Fruit fly (Drosophila melanogaster): Measurements from ENCODE around the gene CG13081.

CG13081 gene

DNA sequence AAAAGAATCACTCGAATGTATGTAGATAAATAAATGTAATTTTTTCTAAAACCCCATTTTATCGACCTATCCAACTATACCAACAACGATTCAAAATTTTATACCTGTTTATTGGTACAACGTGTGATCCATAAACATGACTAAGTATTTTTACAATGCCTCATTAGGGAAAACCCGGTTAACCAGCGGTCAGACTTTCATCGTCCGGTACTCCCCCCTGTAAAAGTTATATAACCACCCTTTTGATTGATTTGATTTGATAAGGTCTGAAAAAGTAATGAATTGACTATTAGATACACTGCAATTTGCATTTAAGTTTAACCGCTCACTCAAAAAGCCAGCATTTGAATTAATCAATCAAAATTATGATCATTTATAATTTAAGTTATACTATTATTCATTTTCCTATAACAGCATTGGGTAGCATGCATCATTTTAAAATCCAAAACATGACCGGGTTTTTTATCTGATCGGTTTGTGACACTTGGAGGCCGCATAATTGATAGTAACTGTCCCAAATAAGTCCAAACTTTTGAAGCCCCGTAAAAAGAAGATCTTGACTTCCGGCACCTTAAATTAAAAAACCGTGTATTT, 27.0 kb downstream of the CG13081 start:
- no peak for TF ChIP-seq CG11762 (GFP tag; optimal IDR thresholded peaks at IDR 0.05; ENCODE audit: insufficient read depth)
- TF ChIP-seq CG8319 (GFP tag; optimal IDR thresholded peaks at IDR 0.05): no peak
- peak; percentile 25 for TF ChIP-seq Eip78C (GFP tag)
- no peak for TF ChIP-seq esn (GFP tag; optimal IDR thresholded peaks at IDR 0.05)
- no peak for TF ChIP-seq Sox14 (GFP tag; optimal IDR thresholded peaks at IDR 0.05)
- TF ChIP-seq CG6808 (GFP tag; optimal IDR thresholded peaks at IDR 0.05): no peak
- TF ChIP-seq CG10669 (GFP tag; optimal IDR thresholded peaks at IDR 0.05): no peak
- TF ChIP-seq CG16779 (tag; optimal IDR thresholded peaks at IDR 0.05): no peak
- TF ChIP-seq CG11294 (GFP tag; IDR thresholded peaks at IDR 0.05): no peak
- TF ChIP-seq fd85E (GFP tag; optimal IDR thresholded peaks at IDR 0.05): no peak
- TF ChIP-seq vri (GFP tag; optimal IDR thresholded peaks at IDR 0.05): peak; percentile 7

DNA sequence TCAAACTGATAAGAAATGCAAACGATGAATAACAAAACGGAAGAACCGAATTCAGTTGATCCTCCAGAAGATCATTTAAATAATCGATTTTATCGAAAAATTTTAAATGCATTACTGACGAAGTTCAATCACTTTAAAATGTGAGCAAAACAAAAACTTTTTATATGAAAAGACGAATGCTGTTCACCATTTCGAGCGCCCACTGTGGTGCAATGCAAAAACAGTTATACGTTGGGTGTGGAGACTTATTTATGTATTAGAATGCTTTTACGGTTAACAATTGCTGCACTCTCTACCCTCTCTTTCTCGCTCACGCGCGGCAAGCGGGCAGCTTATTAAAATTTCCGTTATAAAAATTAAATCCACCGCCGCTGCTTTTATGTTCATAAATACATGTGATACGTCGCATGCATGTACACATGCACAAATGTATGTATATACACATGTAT, 30.4 kb downstream of the CG13081 start:
- TF ChIP-seq ss (GFP tag; optimal IDR thresholded peaks at IDR 0.05) (no peak), Smox (GFP tag; optimal IDR thresholded peaks at IDR 0.05) (no peak), CG11902 (GFP tag; optimal IDR thresholded peaks at IDR 0.05) (no peak), CG4318 (GFP tag; optimal IDR thresholded peaks at IDR 0.05) (peak; percentile 28), Sox102F (GFP tag; optimal IDR thresholded peaks at IDR 0.05) (peak; percentile 22), CG9139 (GFP tag; optimal IDR thresholded peaks at IDR 0.05) (no peak), Blimp-1 (GFP tag; optimal IDR thresholded peaks at IDR 0.05) (no peak), CG3919 (GFP tag; optimal IDR thresholded peaks at IDR 0.05) (peak; percentile 35), Eip93F (GFP tag; optimal IDR thresholded peaks at IDR 0.05) (peak; percentile 37), acj6 (GFP tag; optimal IDR thresholded peaks at IDR 0.05) (peak; percentile 8), Gug (GFP tag; IDR thresholded peaks at IDR 0.05) (peak; percentile 37), fkh (GFP tag; optimal IDR thresholded peaks at IDR 0.05) (no peak), CG34406 (GFP tag; optimal IDR thresholded peaks at IDR 0.05) (no peak), Ets21C (GFP tag; optimal IDR thresholded peaks at IDR 0.05) (no peak), CG1621 (tag; optimal IDR thresholded peaks at IDR 0.05) (no peak), Ets96B (tag; optimal IDR thresholded peaks at IDR 0.05) (no peak), CG15336 (GFP tag; IDR thresholded peaks at IDR 0.05) (peak; percentile 27; the same call in 1 of the 2 replicates), Sox14 (GFP tag; optimal IDR thresholded peaks at IDR 0.05) (no peak), CG8319 (GFP tag; optimal IDR thresholded peaks at IDR 0.05) (no peak), CG3032 (tag; optimal IDR thresholded peaks at IDR 0.05) (peak; percentile 5), CG6163 (GFP tag; IDR thresholded peaks at IDR 0.05) (peak; percentile 56; the same call in 2 of the 3 replicates), pdm3 (GFP tag; optimal IDR thresholded peaks at IDR 0.05) (peak; percentile 54), vri (GFP tag; optimal IDR thresholded peaks at IDR 0.05) (peak; percentile 4), spab (GFP tag; optimal IDR thresholded peaks at IDR 0.05) (no peak), CG10631 (GFP tag; optimal IDR thresholded peaks at IDR 0.05) (peak; percentile 33), Sox15 (GFP tag; optimal IDR thresholded peaks at IDR 0.05) (no peak), CG6792 (GFP tag; optimal IDR thresholded peaks at IDR 0.05) (no peak), topi (GFP tag; optimal IDR thresholded peaks at IDR 0.05) (peak; percentile 52), cyc (GFP tag; optimal IDR thresholded peaks at IDR 0.05) (peak; percentile 27), Met (GFP tag; optimal IDR thresholded peaks at IDR 0.05) (peak; percentile 43), esn (GFP tag; optimal IDR thresholded peaks at IDR 0.05) (peak; percentile 51), dac (GFP tag; optimal IDR thresholded peaks at IDR 0.05) (peak; percentile 22), Hr38 (GFP tag; optimal IDR thresholded peaks at IDR 0.05) (no peak), achi (GFP tag; optimal IDR thresholded peaks at IDR 0.05) (peak; percentile 37), CG11294 (GFP tag; IDR thresholded peaks at IDR 0.05) (no peak), net (GFP tag; optimal IDR thresholded peaks at IDR 0.05) (peak; percentile 31), Hr4 (GFP tag; optimal IDR thresholded peaks at IDR 0.05) (peak; percentile 73), CG6854 (GFP tag; optimal IDR thresholded peaks at IDR 0.05) (no peak), CG10669 (GFP tag; optimal IDR thresholded peaks at IDR 0.05) (peak; percentile 28), svp (GFP tag) (peak; percentile 90), Eip78C (GFP tag) (peak; percentile 83), CG16779 (tag; optimal IDR thresholded peaks at IDR 0.05) (no peak), eg (GFP tag; IDR thresholded peaks at IDR 0.05) (peak; percentile 59; the same call in 1 of the 3 replicates), lz (GFP tag; optimal IDR thresholded peaks at IDR 0.05) (peak; percentile 49), Eip75B (GFP tag; optimal IDR thresholded peaks at IDR 0.05) (no peak), fd59A (GFP tag; optimal IDR thresholded peaks at IDR 0.05) (no peak)
